Fruit fly (Drosophila melanogaster) Kc167 (cell line): ENCODE results near the gene nAChRbeta3.

ENCODE experiments used
- insv ChIP-seq: fragments of >200 bp; optimal IDR thresholded peaks from 3 replicates; lab custom pipeline; 2018; ENCODE audit warnings: missing external identifiers
- psq ChIP-seq: fragments of >200 bp; optimal IDR thresholded peaks from 2 replicates; lab custom pipeline; 2017; ENCODE audit warnings: missing external identifiers

DNA sequence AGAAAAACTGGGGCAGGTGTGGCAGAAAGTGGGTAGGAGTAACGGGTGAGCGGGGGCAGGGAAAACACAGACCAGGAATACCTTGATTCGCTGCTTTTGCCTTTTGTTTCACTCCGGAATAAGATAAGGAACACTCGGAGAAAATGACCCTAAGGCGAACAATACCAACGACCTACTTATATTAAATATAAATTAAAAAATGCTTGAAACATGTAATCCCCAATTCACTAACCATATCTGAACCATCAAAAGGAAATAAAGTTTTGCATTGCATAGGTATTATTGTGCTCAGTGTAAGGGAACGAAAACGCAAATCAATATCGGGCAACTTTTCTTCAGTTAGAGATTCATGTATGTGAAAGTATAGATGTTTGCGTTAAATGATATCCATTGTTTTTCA, 32.9 kb upstream of the nAChRbeta3 start:
- TF ChIP-seq insv (lab: Kevin White, UChicago) = no peak
- no peak for TF ChIP-seq psq (lab: Kevin White, UChicago)
